Worm (Caenorhabditis elegans) whole organism, young adult: ENCODE data around the gene gpa-11.

ENCODE experiments used
- lin-35 ChIP-seq, 3 experiments: fragments of 150-350 bp in 2 of 3; sonication (generic microtip) in 1 of 3; optimal IDR thresholded peaks; 2 replicates each; lab custom pipeline; 2014 to 2018; ENCODE audit warnings: missing biosample characterization in 3 of 3, missing genetic modification characterization in 3 of 3, missing genetic modification reagents in 3 of 3
- sea-2 ChIP-seq: fragments of 200-800 bp; sonication (Bioruptor generic); IDR thresholded peaks from 2 replicates; pipeline ENCODE4 v1.3.6; 2022; ENCODE audit warnings: missing genetic modification characterization, missing compliant biosample characterization
- sptf-2 ChIP-seq: fragments of 200-800 bp; sonication (Bioruptor generic); optimal IDR thresholded peaks from 2 replicates; lab custom pipeline; 2018; ENCODE audit warnings: mild to moderate bottlenecking, missing genetic modification characterization, missing compliant biosample characterization

DNA sequence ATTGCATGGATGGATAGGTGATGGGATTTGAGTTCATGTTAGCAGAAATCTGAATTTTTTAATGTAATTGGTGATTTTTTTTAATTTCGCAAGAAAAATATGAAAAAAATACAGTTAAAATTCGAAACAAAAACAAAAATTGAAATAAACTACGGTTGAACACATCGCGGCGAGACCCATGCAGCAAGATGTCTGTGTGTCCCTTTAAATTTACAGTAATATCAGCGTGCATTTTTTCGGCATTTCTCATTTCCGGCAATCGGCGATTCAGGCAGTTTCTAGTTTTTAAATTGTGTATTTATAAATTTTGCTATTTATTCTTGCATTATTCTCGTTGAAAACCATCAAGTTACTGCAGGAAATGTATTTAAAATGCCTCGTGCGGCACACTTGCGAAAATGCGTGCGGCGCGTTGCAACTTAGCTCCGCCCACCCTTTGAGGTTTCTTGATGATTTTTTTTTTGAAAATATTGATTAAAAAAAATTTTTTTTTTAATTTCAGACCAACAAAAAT, 9.2 kb upstream of the gpa-11 start, which contains the start of the genes fbxc-44 and C16A11.2:
- TF ChIP-seq lin-35 (GFP tag; optimal IDR thresholded peaks at IDR 0.05; lab: Kevin White, UChicago) (no peak), sea-2 (GFP tag; lab: Robert Waterston, UW) (no peak), sptf-2 (GFP tag; lab: Kevin White, UChicago) (no peak)
